Worm (Caenorhabditis elegans): ENCODE results near the gene fbxa-77.

ce11 chrIII:1289139-1289538 is 39.9 kb downstream of the fbxa-77 start:
- TF ChIP-seq egl-27 (tag; optimal IDR thresholded peaks at IDR 0.05) (no peak), php-3 (GFP tag; IDR thresholded peaks at IDR 0.05) (no peak), R02D3.7 (tag; optimal IDR thresholded peaks at IDR 0.05) (no peak), duxl-1 (tag; optimal IDR thresholded peaks at IDR 0.05; ENCODE audit: poor library complexity) (no peak), jun-1 (tag; optimal IDR thresholded peaks at IDR 0.05) (no peak), vab-7 (GFP tag; IDR thresholded peaks at IDR 0.05) (no peak), attf-4 (tag; optimal IDR thresholded peaks at IDR 0.05) (no peak), nhr-76 (tag; optimal IDR thresholded peaks at IDR 0.05) (no peak), set-16 (GFP tag; IDR thresholded peaks at IDR 0.05) (no peak), nhr-11 (tag; optimal IDR thresholded peaks at IDR 0.05) (no peak), snpc-4 (tag; optimal IDR thresholded peaks at IDR 0.05) (no peak)

Measured in whole organism, L4 larva.